Fruit fly (Drosophila melanogaster) whole organism, prepupa: ENCODE measurements around the gene CG13699.

Source experiments
- Blimp-1 ChIP-seq: fragments of 200-800 bp; sonication (Bioruptor generic); optimal IDR thresholded peaks from 3 replicates; lab custom pipeline; 2017; ENCODE audit warnings: missing biosample characterization, missing genetic modification characterization, mild to moderate bottlenecking, moderate library complexity, missing genetic modification reagents
- CG10631 ChIP-seq: fragments of 200-800 bp; sonication (Bioruptor generic); optimal IDR thresholded peaks from 2 replicates; lab custom pipeline; 2016; ENCODE audit warnings: missing biosample characterization, missing genetic modification characterization
- CG10669 ChIP-seq: fragments of 200-800 bp; sonication (Bioruptor generic); optimal IDR thresholded peaks from 3 replicates; lab custom pipeline; 2018; ENCODE audit warnings: missing biosample characterization, mild to moderate bottlenecking, missing genetic modification characterization, moderate library complexity
- CG11294 ChIP-seq: fragments of 200-800 bp; sonication (Bioruptor generic); IDR thresholded peaks from 2 replicates; pipeline ENCODE4 v1.3.6; 2022; ENCODE audit warnings: missing biosample characterization, missing genetic modification characterization
- CG11762 ChIP-seq: fragments of 200-800 bp; sonication (Bioruptor generic); optimal IDR thresholded peaks from 3 replicates; lab custom pipeline; 2016; ENCODE audit warnings: missing biosample characterization, missing genetic modification characterization; ENCODE audit not compliant: insufficient read depth
- CG11902 ChIP-seq: fragments of 200-800 bp; sonication (Bioruptor generic); optimal IDR thresholded peaks from 3 replicates; lab custom pipeline; 2016; ENCODE audit warnings: missing biosample characterization, missing genetic modification characterization
- CG1621 ChIP-seq: fragments of 200-800 bp; sonication (Bioruptor generic); optimal IDR thresholded peaks from 3 replicates; lab custom pipeline; 2018; ENCODE audit warnings: missing biosample characterization, mild to moderate bottlenecking, missing genetic modification characterization
- CG16779 ChIP-seq: fragments of 200-800 bp; sonication (Bioruptor generic); optimal IDR thresholded peaks from 3 replicates; lab custom pipeline; 2017; ENCODE audit warnings: missing biosample characterization, mild to moderate bottlenecking, missing genetic modification characterization
- CG3032 ChIP-seq: fragments of 200-800 bp; optimal IDR thresholded peaks from 2 replicates; lab custom pipeline; 2019; ENCODE audit warnings: missing biosample characterization, mild to moderate bottlenecking, missing genetic modification characterization, moderate library complexity
- CG31627 ChIP-seq: fragments of 200-800 bp; sonication (Bioruptor generic); optimal IDR thresholded peaks from 3 replicates; lab custom pipeline; 2016; ENCODE audit warnings: missing biosample characterization, missing genetic modification characterization
- CG32006 ChIP-seq: fragments of 200-800 bp; sonication (Bioruptor generic); optimal IDR thresholded peaks from 3 replicates; lab custom pipeline; 2017; ENCODE audit warnings: missing biosample characterization, mild to moderate bottlenecking, missing genetic modification characterization
- CG34406 ChIP-seq: fragments of 200-800 bp; sonication (Bioruptor generic); optimal IDR thresholded peaks from 3 replicates; lab custom pipeline; 2016; ENCODE audit warnings: missing biosample characterization, missing genetic modification characterization
- CG4318 ChIP-seq: fragments of 200-800 bp; sonication (Bioruptor generic); optimal IDR thresholded peaks from 3 replicates; lab custom pipeline; 2017; ENCODE audit warnings: missing biosample characterization, mild to moderate bottlenecking, missing genetic modification characterization
- CG6163 ChIP-seq: fragments of 200-800 bp; sonication (Bioruptor generic); IDR thresholded peaks from 3 replicates; pipeline ENCODE4 v1.3.6; 2022; ENCODE audit warnings: missing biosample characterization, missing genetic modification characterization
- CG6808 ChIP-seq: fragments of 200-800 bp; sonication (Bioruptor generic); optimal IDR thresholded peaks from 3 replicates; lab custom pipeline; 2017; ENCODE audit warnings: missing biosample characterization, missing genetic modification characterization, mild to moderate bottlenecking, moderate library complexity, missing genetic modification reagents
- CG6854 ChIP-seq: fragments of 200-800 bp; sonication (Bioruptor generic); optimal IDR thresholded peaks from 2 replicates; lab custom pipeline; 2017; ENCODE audit warnings: missing biosample characterization, mild to moderate bottlenecking, missing genetic modification characterization
- CG7368 ChIP-seq: fragments of 200-800 bp; sonication (Bioruptor generic); optimal IDR thresholded peaks from 3 replicates; lab custom pipeline; 2016; ENCODE audit warnings: missing biosample characterization, missing genetic modification characterization
- CG8319 ChIP-seq: fragments of 200-800 bp; sonication (Bioruptor generic); optimal IDR thresholded peaks from 3 replicates; lab custom pipeline; 2016; ENCODE audit warnings: missing biosample characterization, missing genetic modification characterization
- CG8632 ChIP-seq: fragments of 200-800 bp; sonication (Bioruptor generic); optimal IDR thresholded peaks from 3 replicates; lab custom pipeline; 2016; ENCODE audit warnings: missing biosample characterization, missing genetic modification characterization
- CG9139 ChIP-seq: fragments of 200-800 bp; sonication (Bioruptor generic); optimal IDR thresholded peaks from 3 replicates; lab custom pipeline; 2017; ENCODE audit warnings: missing biosample characterization, mild to moderate bottlenecking, missing genetic modification characterization
- Eip78C ChIP-seq: fragments of 200-800 bp; sonication (Bioruptor generic); peaks from one replicate; lab custom pipeline; 2016; ENCODE audit warnings: missing biosample characterization, missing genetic modification characterization
- Eip93F ChIP-seq: fragments of 200-800 bp; sonication (Bioruptor generic); optimal IDR thresholded peaks from 2 replicates; lab custom pipeline; 2016; ENCODE audit warnings: missing biosample characterization, mild to moderate bottlenecking, missing genetic modification characterization
- Ets21C ChIP-seq: fragments of 200-800 bp; sonication (Bioruptor generic); optimal IDR thresholded peaks from 3 replicates; lab custom pipeline; 2016; ENCODE audit warnings: missing biosample characterization, missing genetic modification characterization
- Ets96B ChIP-seq: fragments of 200-800 bp; optimal IDR thresholded peaks from 2 replicates; lab custom pipeline; 2019; ENCODE audit warnings: missing biosample characterization, mild to moderate bottlenecking, missing genetic modification characterization, moderate library complexity
- Hr4 ChIP-seq: fragments of 200-800 bp; sonication (Bioruptor generic); optimal IDR thresholded peaks from 3 replicates; lab custom pipeline; 2016; ENCODE audit warnings: missing biosample characterization, missing genetic modification characterization
- Met ChIP-seq: fragments of 200-800 bp; sonication (Bioruptor generic); optimal IDR thresholded peaks from 3 replicates; lab custom pipeline; 2016; ENCODE audit warnings: missing biosample characterization, missing genetic modification characterization
- Smox ChIP-seq: fragments of 200-800 bp; sonication (Bioruptor generic); optimal IDR thresholded peaks from 3 replicates; lab custom pipeline; 2016; ENCODE audit warnings: missing biosample characterization, missing genetic modification characterization
- Sox102F ChIP-seq: fragments of 200-800 bp; sonication (Bioruptor generic); optimal IDR thresholded peaks from 2 replicates; lab custom pipeline; 2016; ENCODE audit warnings: missing biosample characterization, mild to moderate bottlenecking, missing genetic modification characterization
- Sox14 ChIP-seq: fragments of 200-800 bp; sonication (Bioruptor generic); optimal IDR thresholded peaks from 3 replicates; lab custom pipeline; 2016; ENCODE audit warnings: missing biosample characterization, missing genetic modification characterization
- Sox15 ChIP-seq: fragments of 200-800 bp; sonication (Bioruptor generic); optimal IDR thresholded peaks from 3 replicates; lab custom pipeline; 2016; ENCODE audit warnings: missing biosample characterization, missing genetic modification characterization
- acj6 ChIP-seq: fragments of 200-800 bp; sonication (Bioruptor generic); optimal IDR thresholded peaks from 3 replicates; lab custom pipeline; 2016; ENCODE audit warnings: missing biosample characterization, missing genetic modification characterization
- cyc ChIP-seq: fragments of 200-800 bp; sonication (Bioruptor generic); optimal IDR thresholded peaks from 3 replicates; lab custom pipeline; 2016; ENCODE audit warnings: missing biosample characterization, missing genetic modification characterization
- dac ChIP-seq: fragments of 200-800 bp; sonication (Bioruptor generic); optimal IDR thresholded peaks from 2 replicates; lab custom pipeline; 2017; ENCODE audit warnings: missing biosample characterization, mild to moderate bottlenecking, missing genetic modification characterization
- dsx ChIP-seq: fragments of 200-800 bp; optimal IDR thresholded peaks from 3 replicates; lab custom pipeline; 2019; ENCODE audit warnings: missing biosample characterization, mild to moderate bottlenecking, missing genetic modification characterization, moderate library complexity; ENCODE audit not compliant: poor library complexity, severe bottlenecking
- eg ChIP-seq: fragments of 200-800 bp; sonication (Bioruptor generic); IDR thresholded peaks from 3 replicates; pipeline ENCODE4 v1.3.6; 2022; ENCODE audit warnings: missing biosample characterization, missing genetic modification characterization
- esn ChIP-seq: fragments of 200-800 bp; sonication (Bioruptor generic); optimal IDR thresholded peaks from 2 replicates; lab custom pipeline; 2016; ENCODE audit warnings: missing biosample characterization, mild to moderate bottlenecking, missing genetic modification characterization, moderate library complexity
- fd59A ChIP-seq: fragments of 200-800 bp; sonication (Bioruptor generic); optimal IDR thresholded peaks from 2 replicates; lab custom pipeline; 2017; ENCODE audit warnings: missing biosample characterization, mild to moderate bottlenecking, missing genetic modification characterization, missing genetic modification reagents
- fd85E ChIP-seq: fragments of 200-800 bp; sonication (Bioruptor generic); optimal IDR thresholded peaks from 3 replicates; lab custom pipeline; 2016; ENCODE audit warnings: missing biosample characterization, missing genetic modification characterization
- lz ChIP-seq: fragments of 200-800 bp; sonication (Bioruptor generic); optimal IDR thresholded peaks from 3 replicates; lab custom pipeline; 2016; ENCODE audit warnings: missing biosample characterization, missing genetic modification characterization
- net ChIP-seq: fragments of 200-800 bp; sonication (Bioruptor generic); optimal IDR thresholded peaks from 3 replicates; lab custom pipeline; 2016; ENCODE audit warnings: missing biosample characterization, missing genetic modification characterization
- salr ChIP-seq, 2 experiments: fragments of 200-800 bp; sonication (Bioruptor generic); optimal IDR thresholded peaks; 3 replicates each; lab custom pipeline; 2016 to 2018; ENCODE audit warnings: missing biosample characterization in 2 of 2, missing genetic modification characterization in 2 of 2, mild to moderate bottlenecking in 1 of 2
- spab ChIP-seq: fragments of 200-800 bp; sonication (Bioruptor generic); optimal IDR thresholded peaks from 2 replicates; lab custom pipeline; 2017; ENCODE audit warnings: missing biosample characterization, mild to moderate bottlenecking, missing genetic modification characterization, missing genetic modification reagents

CG13699 gene

DNA sequence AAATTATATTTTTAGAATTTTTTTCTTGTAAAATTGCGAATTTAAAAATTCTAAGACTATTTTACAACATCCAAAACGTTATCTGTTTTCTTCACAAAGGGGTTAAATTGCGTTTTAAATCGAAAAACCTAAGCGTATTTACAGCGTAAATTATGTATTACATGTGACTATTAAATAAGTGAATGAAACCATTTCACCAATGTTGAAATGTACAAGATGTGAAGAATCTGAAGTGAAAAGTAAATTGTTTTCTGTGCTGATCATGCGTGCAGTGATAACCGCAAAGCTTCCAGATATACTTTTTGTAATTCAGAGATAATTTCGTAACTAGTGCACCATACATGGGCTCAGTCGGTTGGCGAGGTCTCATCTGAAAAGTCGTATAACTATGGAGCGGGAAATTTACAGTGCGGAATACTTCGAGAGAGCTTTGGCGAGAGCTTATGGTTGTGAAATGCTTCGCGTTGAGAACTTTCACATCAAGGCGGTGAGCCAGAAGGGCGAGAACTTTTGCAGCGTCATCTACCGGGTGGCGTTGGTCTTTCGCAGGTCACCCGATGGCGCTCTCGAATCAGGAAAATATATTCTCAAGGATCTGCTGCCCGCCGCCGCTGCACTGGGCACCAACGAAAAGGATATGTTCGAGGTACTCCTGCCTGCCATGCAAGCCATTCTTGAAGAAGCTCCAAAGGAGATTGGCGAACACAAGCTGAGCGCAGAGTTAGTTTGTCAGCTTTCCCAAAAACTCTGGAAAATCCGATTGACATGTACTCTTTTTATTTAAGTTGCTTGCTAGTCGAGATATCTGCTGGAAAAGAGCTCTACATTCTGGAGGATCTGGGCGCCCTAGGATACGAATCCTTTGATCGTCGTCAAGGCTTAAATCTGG, 48.0 kb downstream of the CG13699 start (continued):
- TF ChIP-seq CG6808 (peak; percentile 43), Sox15 (peak; percentile 36), CG9139 (GFP tag; lab: Kevin White, UChicago) (no peak), spab (GFP tag; lab: Kevin White, UChicago) (no peak), lz (GFP tag; lab: Kevin White, UChicago) (peak; percentile 45), Ets21C (peak; percentile 6), CG32006 (GFP tag; lab: Kevin White, UChicago) (peak; percentile 66), fd59A (GFP tag; lab: Kevin White, UChicago) (no peak), CG11762 (GFP tag; lab: Kevin White, UChicago) (no peak), CG6854 (GFP tag; lab: Kevin White, UChicago) (no peak), CG11294 (GFP tag; lab: Robert Waterston, UW) (no peak), Blimp-1 (GFP tag; lab: Kevin White, UChicago) (no peak), CG11902 (GFP tag; lab: Kevin White, UChicago) (peak; percentile 8), acj6 (GFP tag; lab: Kevin White, UChicago) (peak; percentile 57), Sox102F (GFP tag; lab: Kevin White, UChicago) (no peak), CG16779 (no peak), dsx (GFP tag; lab: Kevin White, UChicago) (peak; percentile 18), CG3032 (tag; lab: Kevin White, UChicago) (peak; percentile 61), Hr4 (GFP tag; lab: Kevin White, UChicago) (peak; percentile 42), Smox (GFP tag; lab: Kevin White, UChicago) (peak; percentile 8), CG4318 (GFP tag; lab: Kevin White, UChicago) (no peak), CG31627 (GFP tag; lab: Kevin White, UChicago) (peak; percentile 14), Eip78C (peak; percentile 79), eg (GFP tag; lab: Robert Waterston, UW) (peak; percentile 46), cyc (GFP tag; lab: Kevin White, UChicago) (peak; percentile 44), Eip93F (GFP tag; lab: Kevin White, UChicago) (no peak), dac (GFP tag; lab: Kevin White, UChicago) (no peak), CG7368 (peak; percentile 13), CG34406 (GFP tag; lab: Kevin White, UChicago) (peak; percentile 72), Met (GFP tag; lab: Kevin White, UChicago) (peak; percentile 64), CG8632 (GFP tag; lab: Kevin White, UChicago) (peak; percentile 71), Sox14 (GFP tag; lab: Kevin White, UChicago) (peak; percentile 39), CG10631 (peak; percentile 55), CG10669 (GFP tag; lab: Kevin White, UChicago) (peak; percentile 63), net (GFP tag; lab: Kevin White, UChicago) (no peak), esn (peak; percentile 30), CG8319 (no peak), CG1621 (tag; lab: Kevin White, UChicago) (no peak), salr (GFP tag; optimal IDR thresholded peaks at IDR 0.05; lab: Kevin White, UChicago) (peak in 1 of 2 experiments; percentile 4), CG6163 (peak; percentile 62; the same call in 1 of the 3 replicates), fd85E (GFP tag; lab: Kevin White, UChicago) (no peak), Ets96B (tag; lab: Kevin White, UChicago) (peak; percentile 51)
